Fruit fly (Drosophila melanogaster): Measurements from ENCODE around the gene Ir87a.

The Ir87a gene

DNA sequence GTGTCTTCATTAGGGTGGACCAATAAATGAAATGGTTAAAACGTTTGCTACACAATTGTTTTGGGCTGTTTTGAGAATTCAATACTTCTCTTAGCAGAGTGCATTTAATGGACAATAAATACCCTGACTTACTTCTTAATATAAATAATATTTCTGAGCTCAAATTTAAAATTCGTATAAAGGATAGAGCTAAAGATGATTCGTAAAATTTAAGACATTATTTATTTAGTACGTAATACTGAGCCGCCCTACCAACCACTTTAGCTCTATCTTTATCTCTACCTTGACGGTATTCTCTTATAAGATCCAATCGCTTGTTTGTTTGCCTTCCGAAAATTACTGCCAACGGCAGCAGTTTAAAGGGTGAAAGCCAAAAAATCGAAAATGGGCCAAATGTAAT is 13.5 kb downstream of the Ir87a start (continued):
- TF ChIP-seq fd59A (GFP tag; optimal IDR thresholded peaks at IDR 0.05) (peak; percentile 81), dac (GFP tag; optimal IDR thresholded peaks at IDR 0.05) (peak; percentile 38), CG15336 (GFP tag; IDR thresholded peaks at IDR 0.05) (peak; percentile 93), fkh (GFP tag; optimal IDR thresholded peaks at IDR 0.05) (peak; percentile 14), CG7368 (GFP tag; optimal IDR thresholded peaks at IDR 0.05) (peak; percentile 80), pdm3 (GFP tag; optimal IDR thresholded peaks at IDR 0.05) (peak; percentile 86), esn (GFP tag; optimal IDR thresholded peaks at IDR 0.05) (peak; percentile 84), Lpt (GFP tag; optimal IDR thresholded peaks at IDR 0.05) (peak; percentile 42), Sox15 (GFP tag; optimal IDR thresholded peaks at IDR 0.05) (peak; percentile 69), CG10669 (GFP tag; optimal IDR thresholded peaks at IDR 0.05) (peak; percentile 77), CG6854 (GFP tag; optimal IDR thresholded peaks at IDR 0.05) (no peak), spab (GFP tag; optimal IDR thresholded peaks at IDR 0.05) (peak; percentile 71), fd85E (GFP tag; optimal IDR thresholded peaks at IDR 0.05) (peak; percentile 46), Hr38 (GFP tag; optimal IDR thresholded peaks at IDR 0.05) (no peak), CG8319 (GFP tag; optimal IDR thresholded peaks at IDR 0.05) (peak; percentile 80), Eip78C (GFP tag) (peak; percentile 95), CG32006 (GFP tag; optimal IDR thresholded peaks at IDR 0.05) (peak; percentile 85), Smox (GFP tag; optimal IDR thresholded peaks at IDR 0.05) (peak; percentile 78), Sox102F (GFP tag; optimal IDR thresholded peaks at IDR 0.05) (peak; percentile 79), CG9139 (GFP tag; optimal IDR thresholded peaks at IDR 0.05) (peak; percentile 74), CG6792 (GFP tag; optimal IDR thresholded peaks at IDR 0.05) (peak; percentile 78), Hr39 (GFP tag; optimal IDR thresholded peaks at IDR 0.05) (peak; percentile 65)

DNA sequence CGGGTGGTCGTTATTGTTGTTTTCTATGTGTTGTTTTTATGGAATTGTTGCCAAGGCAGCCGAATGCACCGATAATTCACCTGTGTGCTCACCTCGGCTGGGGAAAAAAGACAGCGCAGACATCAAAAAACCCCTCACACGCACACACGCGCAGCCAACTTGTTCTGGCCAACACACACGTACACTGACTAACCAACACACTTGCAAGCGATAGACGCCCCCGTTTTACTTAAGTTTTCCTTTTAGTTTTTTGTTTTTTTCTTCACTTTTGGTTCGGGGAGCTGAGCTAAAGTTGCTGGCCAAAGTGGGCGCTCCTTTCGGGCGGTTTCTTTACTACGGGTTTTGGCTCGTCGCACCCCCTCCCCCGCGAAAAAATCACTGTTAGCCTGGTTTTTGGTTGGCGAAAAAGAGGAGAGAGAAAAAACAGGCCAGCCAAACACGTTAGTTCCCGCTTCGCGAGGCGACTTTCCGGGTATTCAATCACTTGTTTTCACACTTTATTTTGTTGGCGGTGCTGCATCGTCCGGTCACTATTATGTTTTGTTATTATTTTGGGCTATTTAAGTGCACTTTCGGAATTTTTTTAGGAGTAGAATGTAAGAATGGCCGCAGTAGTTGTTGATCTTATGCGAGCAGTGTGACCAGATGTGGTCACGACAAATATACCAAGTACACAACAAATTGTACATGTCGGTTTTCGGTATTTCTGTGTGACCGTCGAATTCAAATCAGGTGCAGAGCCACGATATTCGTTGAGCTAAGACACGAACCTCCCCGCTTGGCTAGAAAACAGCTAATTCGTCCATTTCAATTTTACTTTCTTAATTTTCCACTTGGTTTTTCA is 14.5 kb downstream of the Ir87a start, which contains the start of gene yrt:
Gene yrt, minus strand, starts transcription at position 660 of the 844 bp plus-strand sequence.
- TF ChIP-seq Eip78C (GFP tag) (peak; percentile 72), CG8119 (GFP tag; IDR thresholded peaks at IDR 0.05) (peak; percentile 47; the same call in 2 of the 3 replicates), CG6276 (GFP tag; optimal IDR thresholded peaks at IDR 0.05) (peak; percentile 46), CG3919 (GFP tag; optimal IDR thresholded peaks at IDR 0.05) (peak; percentile 21), Lpt (GFP tag; optimal IDR thresholded peaks at IDR 0.05) (peak; percentile 43), fkh (GFP tag; optimal IDR thresholded peaks at IDR 0.05) (peak; percentile 68), Gug (GFP tag; IDR thresholded peaks at IDR 0.05) (no peak), eg (GFP tag; IDR thresholded peaks at IDR 0.05) (0 out of 3 replicates have a peak, but pooled peaks have one; percentile 18), CG10631 (GFP tag; optimal IDR thresholded peaks at IDR 0.05) (no peak), CG10669 (GFP tag; optimal IDR thresholded peaks at IDR 0.05) (no peak), CG16779 (tag; optimal IDR thresholded peaks at IDR 0.05) (peak; percentile 20), pdm3 (GFP tag; optimal IDR thresholded peaks at IDR 0.05) (no peak), topi (GFP tag; optimal IDR thresholded peaks at IDR 0.05) (no peak), Sox102F (GFP tag; optimal IDR thresholded peaks at IDR 0.05) (no peak)

DNA sequence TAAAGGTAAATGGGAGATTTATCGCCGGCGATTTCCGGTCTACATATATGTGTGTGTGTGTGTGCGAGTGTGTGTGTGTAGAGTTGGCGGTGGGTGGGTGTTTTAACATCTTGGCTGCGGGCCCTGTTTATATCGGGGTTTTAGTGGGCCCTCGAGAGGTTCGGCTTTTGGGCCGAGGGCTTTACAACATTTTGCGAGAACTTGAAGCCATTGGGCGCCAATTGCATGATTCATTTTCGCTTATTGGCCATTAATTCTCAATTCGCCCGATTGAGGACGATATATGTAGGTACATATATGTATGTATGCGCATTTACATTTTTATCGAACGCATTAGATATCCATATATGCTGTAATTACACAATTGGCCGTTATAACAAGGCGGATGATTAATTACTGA is 15.8 kb downstream of the Ir87a start:
- TF ChIP-seq salr (GFP tag; optimal IDR thresholded peaks at IDR 0.05) (no peak), CG11902 (GFP tag; optimal IDR thresholded peaks at IDR 0.05) (no peak), CG6808 (GFP tag; optimal IDR thresholded peaks at IDR 0.05) (no peak), cyc (GFP tag; optimal IDR thresholded peaks at IDR 0.05) (no peak), spab (GFP tag; optimal IDR thresholded peaks at IDR 0.05) (no peak), CG11762 (GFP tag; optimal IDR thresholded peaks at IDR 0.05; ENCODE audit: insufficient read depth) (no peak), dsx (GFP tag; optimal IDR thresholded peaks at IDR 0.05; ENCODE audit: poor library complexity, severe bottlenecking) (no peak), CG6792 (GFP tag; optimal IDR thresholded peaks at IDR 0.05) (no peak), CG9139 (GFP tag; optimal IDR thresholded peaks at IDR 0.05) (no peak), CG10669 (GFP tag; optimal IDR thresholded peaks at IDR 0.05) (no peak), achi (GFP tag; optimal IDR thresholded peaks at IDR 0.05) (no peak), CG7368 (GFP tag; optimal IDR thresholded peaks at IDR 0.05) (no peak), Hr4 (GFP tag; optimal IDR thresholded peaks at IDR 0.05) (no peak), ss (GFP tag; optimal IDR thresholded peaks at IDR 0.05) (no peak)
